Fruit fly (Drosophila melanogaster) whole organism, embryonic: Measurements from ENCODE around the gene hfp.

Experiments
- B-H1 ChIP-seq: fragments of 200-800 bp; sonication (Bioruptor generic); IDR thresholded peaks from 3 replicates; pipeline ENCODE4 v1.3.6; 2022; ENCODE audit warnings: missing biosample characterization, missing genetic modification characterization
- CG10147 ChIP-seq: fragments of 200-800 bp; sonication (Bioruptor generic); optimal IDR thresholded peaks from 2 replicates; lab custom pipeline; 2019; ENCODE audit warnings: missing biosample characterization, mild to moderate bottlenecking, missing genetic modification characterization, moderate library complexity
- CG10366 ChIP-seq: fragments of 200-800 bp; sonication (Bioruptor generic); IDR thresholded peaks from 2 replicates; pipeline ENCODE4 v1.3.6; 2022; ENCODE audit warnings: missing biosample characterization, missing genetic modification characterization
- CG11504 ChIP-seq: fragments of 200-800 bp; sonication (Bioruptor generic); optimal IDR thresholded peaks from 3 replicates; lab custom pipeline; 2019; ENCODE audit warnings: missing biosample characterization, mild to moderate bottlenecking, missing genetic modification characterization, moderate library complexity
- CG11695 ChIP-seq: fragments of 200-800 bp; sonication (Bioruptor generic); IDR thresholded peaks from 3 replicates; pipeline ENCODE4 v1.3.6; 2022; ENCODE audit warnings: missing biosample characterization, missing genetic modification characterization
- CG11723 ChIP-seq: fragments of 200-800 bp; sonication (Bioruptor generic); optimal IDR thresholded peaks from 2 replicates; lab custom pipeline; 2017; ENCODE audit warnings: missing biosample characterization, mild to moderate bottlenecking, missing genetic modification characterization
- CG14710 ChIP-seq: fragments of 200-800 bp; sonication (Bioruptor generic); optimal IDR thresholded peaks from 3 replicates; lab custom pipeline; 2019; ENCODE audit warnings: missing biosample characterization, mild to moderate bottlenecking, missing genetic modification characterization, moderate library complexity
- CG15479 ChIP-seq: fragments of 200-800 bp; sonication (Bioruptor generic); optimal IDR thresholded peaks from 3 replicates; lab custom pipeline; 2019; ENCODE audit warnings: missing biosample characterization, mild to moderate bottlenecking, missing genetic modification characterization, moderate library complexity
- CG31224 ChIP-seq: fragments of 200-800 bp; sonication (Bioruptor generic); IDR thresholded peaks from 2 replicates; pipeline ENCODE4 v1.3.6; 2022; ENCODE audit warnings: missing biosample characterization, missing genetic modification characterization
- CG32767 ChIP-seq: fragments of 200-800 bp; sonication (Bioruptor generic); IDR thresholded peaks from 2 replicates; pipeline ENCODE4 v1.3.6; 2022; ENCODE audit warnings: missing biosample characterization, missing genetic modification characterization
- CG34376 ChIP-seq: fragments of 200-800 bp; sonication (Bioruptor generic); optimal IDR thresholded peaks from 2 replicates; lab custom pipeline; 2018; ENCODE audit warnings: missing biosample characterization, mild to moderate bottlenecking, missing genetic modification characterization
- CG3838 ChIP-seq: fragments of 200-800 bp; sonication (Bioruptor generic); optimal IDR thresholded peaks from 3 replicates; lab custom pipeline; 2016; ENCODE audit warnings: missing biosample characterization, missing genetic modification characterization
- CG4707 ChIP-seq: fragments of 200-800 bp; sonication (Bioruptor generic); optimal IDR thresholded peaks from 2 replicates; lab custom pipeline; 2018; ENCODE audit warnings: missing biosample characterization, mild to moderate bottlenecking, missing genetic modification characterization, moderate library complexity
- CG4854 ChIP-seq: fragments of 200-800 bp; sonication (Bioruptor generic); optimal IDR thresholded peaks from 2 replicates; lab custom pipeline; 2016; ENCODE audit warnings: missing biosample characterization, missing genetic modification characterization, inconsistent platforms
- CG8359 ChIP-seq: fragments of 200-800 bp; sonication (Bioruptor generic); optimal IDR thresholded peaks from 2 replicates; lab custom pipeline; 2017; ENCODE audit warnings: missing biosample characterization, mild to moderate bottlenecking, missing genetic modification characterization, borderline replicate concordance
- CG8478 ChIP-seq: fragments of >200 bp; optimal IDR thresholded peaks from 2 replicates; lab custom pipeline; 2018
- CG8944 ChIP-seq: fragments of 200-800 bp; sonication (Bioruptor generic); optimal IDR thresholded peaks from 3 replicates; lab custom pipeline; 2016; ENCODE audit warnings: missing biosample characterization, missing genetic modification characterization
- Camta ChIP-seq: fragments of 200-800 bp; sonication (Bioruptor generic); optimal IDR thresholded peaks from 2 replicates; lab custom pipeline; 2016; ENCODE audit warnings: missing biosample characterization, missing genetic modification characterization
- Dp ChIP-seq: fragments of 200-800 bp; sonication (Bioruptor generic); optimal IDR thresholded peaks from 2 replicates; lab custom pipeline; 2018; ENCODE audit warnings: missing biosample characterization, mild to moderate bottlenecking, missing genetic modification characterization, moderate library complexity
- Gsc ChIP-seq: fragments of 200-800 bp; sonication (Bioruptor generic); IDR thresholded peaks from 2 replicates; pipeline ENCODE4 v1.3.6; 2022; ENCODE audit warnings: missing biosample characterization, missing genetic modification characterization
- HLH3B ChIP-seq: fragments of 200-800 bp; sonication (Bioruptor generic); IDR thresholded peaks from 2 replicates; pipeline ENCODE4 v1.3.6; 2022; ENCODE audit warnings: missing biosample characterization, missing genetic modification characterization
- Hr39 ChIP-seq: fragments of >200 bp; optimal IDR thresholded peaks from 2 replicates; lab custom pipeline; 2017
- Mad ChIP-seq: fragments of 200-800 bp; sonication (Bioruptor generic); optimal IDR thresholded peaks from 2 replicates; lab custom pipeline; 2016; ENCODE audit warnings: missing biosample characterization, missing genetic modification characterization
- Poxn ChIP-seq: fragments of 200-800 bp; sonication (Bioruptor generic); IDR thresholded peaks from 2 replicates; pipeline ENCODE4 v1.3.6; 2022; ENCODE audit warnings: missing biosample characterization, missing genetic modification characterization
- Sox100B ChIP-seq: fragments of 200-800 bp; sonication (Bioruptor generic); optimal IDR thresholded peaks from 3 replicates; lab custom pipeline; 2018; ENCODE audit warnings: missing biosample characterization, mild to moderate bottlenecking, missing genetic modification characterization
- Sox102F ChIP-seq: fragments of 200-800 bp; sonication (Bioruptor generic); optimal IDR thresholded peaks from 2 replicates; lab custom pipeline; 2018; ENCODE audit warnings: missing biosample characterization, mild to moderate bottlenecking, missing genetic modification characterization, moderate library complexity
- Spps ChIP-seq: fragments of 200-800 bp; sonication (Bioruptor generic); optimal IDR thresholded peaks from 2 replicates; lab custom pipeline; 2018; ENCODE audit warnings: missing biosample characterization, mild to moderate bottlenecking, missing genetic modification characterization
- Stat92E ChIP-seq, 3 experiments: fragments of >200 bp in 2 of 3; fragments of 200-800 bp in 1 of 3; sonication (Bioruptor generic) in 1 of 3; optimal IDR thresholded peaks; 2 replicates each; lab custom pipeline; 2017 to 2019; ENCODE audit warnings: missing biosample characterization in 3 of 3, missing genetic modification characterization in 3 of 3, mild to moderate bottlenecking in 1 of 3, moderate library complexity in 1 of 3
- Xrp1 ChIP-seq: fragments of 200-800 bp; sonication (Bioruptor generic); IDR thresholded peaks from 2 replicates; pipeline ENCODE4 v1.3.6; 2022; ENCODE audit warnings: missing biosample characterization, missing genetic modification characterization
- ac ChIP-seq: fragments of 200-800 bp; sonication (Bioruptor generic); optimal IDR thresholded peaks from 3 replicates; lab custom pipeline; 2017; ENCODE audit warnings: missing biosample characterization, mild to moderate bottlenecking, missing genetic modification characterization
- ap ChIP-seq: fragments of 200-800 bp; sonication (Bioruptor generic); IDR thresholded peaks from 2 replicates; pipeline ENCODE4 v1.3.6; 2022; ENCODE audit warnings: missing biosample characterization, missing genetic modification characterization
- emc ChIP-seq: fragments of 200-800 bp; sonication (Bioruptor generic); optimal IDR thresholded peaks from 2 replicates; lab custom pipeline; 2016; ENCODE audit warnings: missing biosample characterization, missing genetic modification characterization
- esg ChIP-seq: fragments of 200-800 bp; sonication (Bioruptor generic); conservative IDR thresholded peaks from 2 replicates; pipeline ENCODE4 v1.3.6; 2022; ENCODE audit warnings: missing biosample characterization, missing genetic modification characterization
- fd64A ChIP-seq: fragments of 200-800 bp; sonication (Bioruptor generic); optimal IDR thresholded peaks from 3 replicates; lab custom pipeline; 2018; ENCODE audit warnings: missing biosample characterization, mild to moderate bottlenecking, missing genetic modification characterization
- h ChIP-seq: fragments of >200 bp; optimal IDR thresholded peaks from 2 replicates; lab custom pipeline; 2017
- hb ChIP-seq: fragments of 200-800 bp; sonication (Bioruptor generic); IDR thresholded peaks from 3 replicates; pipeline ENCODE4 v1.3.6; 2022; ENCODE audit warnings: missing biosample characterization, missing genetic modification characterization; ENCODE audit not compliant: partially characterized antibody
- jing ChIP-seq: fragments of 200-800 bp; sonication (Bioruptor generic); optimal IDR thresholded peaks from 2 replicates; lab custom pipeline; 2018; ENCODE audit warnings: missing biosample characterization, mild to moderate bottlenecking, missing genetic modification characterization
- kay ChIP-seq: fragments of 200-800 bp; sonication (Bioruptor generic); optimal IDR thresholded peaks from 2 replicates; lab custom pipeline; 2016; ENCODE audit warnings: missing biosample characterization, missing genetic modification characterization
- lmd ChIP-seq: fragments of 200-800 bp; sonication (Bioruptor generic); IDR thresholded peaks from 2 replicates; pipeline ENCODE4 v1.3.6; 2022; ENCODE audit warnings: missing biosample characterization, missing genetic modification characterization
- luna ChIP-seq: fragments of 200-800 bp; sonication (Bioruptor generic); optimal IDR thresholded peaks from 2 replicates; lab custom pipeline; 2016; ENCODE audit warnings: missing biosample characterization, missing genetic modification characterization
- nau ChIP-seq: fragments of 200-800 bp; sonication (Bioruptor generic); optimal IDR thresholded peaks from 3 replicates; lab custom pipeline; 2017; ENCODE audit warnings: missing biosample characterization, mild to moderate bottlenecking, missing genetic modification characterization, missing genetic modification reagents
- nmo ChIP-seq: fragments of 200-800 bp; sonication (Bioruptor generic); optimal IDR thresholded peaks from 2 replicates; lab custom pipeline; 2018; ENCODE audit warnings: missing biosample characterization, mild to moderate bottlenecking, missing genetic modification characterization, moderate library complexity
- otp ChIP-seq: fragments of 200-800 bp; sonication (Bioruptor generic); IDR thresholded peaks from 3 replicates; pipeline ENCODE4, ENCODE4 v1.3.6; 2022; ENCODE audit warnings: missing biosample characterization, missing genetic modification characterization
- pb ChIP-seq: fragments of 200-800 bp; sonication (Bioruptor generic); optimal IDR thresholded peaks from 3 replicates; lab custom pipeline; 2016; ENCODE audit warnings: missing biosample characterization, missing genetic modification characterization
- slou ChIP-seq: fragments of 200-800 bp; sonication (Bioruptor generic); optimal IDR thresholded peaks from 3 replicates; lab custom pipeline; 2016; ENCODE audit warnings: missing biosample characterization, missing genetic modification characterization
- ssp ChIP-seq: fragments of 200-800 bp; sonication (Bioruptor generic); IDR thresholded peaks from 2 replicates; pipeline ENCODE4 v1.3.6; 2022; ENCODE audit warnings: missing biosample characterization, missing genetic modification characterization
- tll ChIP-seq, 2 experiments: fragments of 200-800 bp in 1 of 2; fragments of >200 bp in 1 of 2; sonication (Bioruptor generic) in 1 of 2; optimal IDR thresholded peaks; 2 replicates each; lab custom pipeline; 2017 to 2019; ENCODE audit warnings: missing biosample characterization in 2 of 2, missing genetic modification characterization in 2 of 2, mild to moderate bottlenecking in 1 of 2, moderate library complexity in 1 of 2
- trem ChIP-seq: fragments of 200-800 bp; optimal IDR thresholded peaks from 3 replicates; lab custom pipeline; 2019; ENCODE audit warnings: missing biosample characterization, mild to moderate bottlenecking, missing genetic modification characterization, moderate library complexity
- usp ChIP-seq: fragments of >200 bp; optimal IDR thresholded peaks from 2 replicates; lab custom pipeline; 2017; ENCODE audit warnings: missing biosample characterization, missing genetic modification characterization
- vfl ChIP-seq: fragments of 200-800 bp; sonication (Bioruptor generic); optimal IDR thresholded peaks from 2 replicates; lab custom pipeline; 2016; ENCODE audit warnings: missing biosample characterization, missing genetic modification characterization
- wor ChIP-seq: fragments of 200-800 bp; sonication (Bioruptor generic); IDR thresholded peaks from 2 replicates; pipeline ENCODE4 v1.3.6; 2022; ENCODE audit warnings: missing biosample characterization, missing genetic modification characterization

hfp gene

dm6 chr3L:1478998-1479680, 23.3 kb downstream of the hfp start (continued):
- TF ChIP-seq wor (GFP tag; lab: Robert Waterston, UW) = peak; percentile 30; the same call in 1 of the 2 replicates
- no peak for TF ChIP-seq h (lab: Kevin White, UChicago)
- TF ChIP-seq Stat92E (GFP tag; optimal IDR thresholded peaks at IDR 0.05; lab: Kevin White, UChicago) = no peak
- no peak for TF ChIP-seq CG31224 (GFP tag; lab: Robert Waterston, UW)
- TF ChIP-seq emc = no peak
- peak; percentile 62 for TF ChIP-seq lmd (GFP tag; lab: Robert Waterston, UW)
- peak; percentile 95 for TF ChIP-seq CG15479
- peak; percentile 78 for TF ChIP-seq nmo (GFP tag; lab: Kevin White, UChicago)
- peak; percentile 58; the same call in 1 of the 2 replicates for TF ChIP-seq CG10366 (GFP tag; lab: Robert Waterston, UW)
- 0 out of 2 replicates have a peak, but pooled peaks have one; percentile 45 for TF ChIP-seq CG32767
- peak; percentile 40 for TF ChIP-seq jing (GFP tag; lab: Kevin White, UChicago)
- TF ChIP-seq CG3838 = no peak
- peak; percentile 58 for TF ChIP-seq Gsc (GFP tag; lab: Robert Waterston, UW)
- TF ChIP-seq usp (GFP tag; lab: Kevin White, UChicago) = no peak
- TF ChIP-seq vfl (GFP tag; lab: Kevin White, UChicago) = no peak
- no peak for TF ChIP-seq Hr39 (lab: Kevin White, UChicago)
- peak; percentile 87 for TF ChIP-seq otp (GFP tag; lab: Robert Waterston, UW)
- peak in 1 of 2 experiments; percentile 88 for TF ChIP-seq tll (GFP tag; optimal IDR thresholded peaks at IDR 0.05; lab: Kevin White, UChicago)
- no peak for TF ChIP-seq CG11723
- TF ChIP-seq Mad (GFP tag; lab: Kevin White, UChicago) = peak; percentile 48
- peak; percentile 37 for TF ChIP-seq CG8359 (GFP tag; lab: Kevin White, UChicago)
- TF ChIP-seq Poxn (GFP tag; lab: Robert Waterston, UW) = no peak
- peak; percentile 64 for TF ChIP-seq CG14710
- TF ChIP-seq B-H1 (GFP tag; lab: Robert Waterston, UW) = no peak
- no peak for TF ChIP-seq slou (GFP tag; lab: Kevin White, UChicago)
- no peak for TF ChIP-seq CG4854 (GFP tag; lab: Kevin White, UChicago)
- TF ChIP-seq CG11695 (GFP tag; lab: Robert Waterston, UW) = peak; percentile 83
- TF ChIP-seq fd64A (GFP tag; lab: Kevin White, UChicago) = no peak
- TF ChIP-seq CG11504 (tag; lab: Kevin White, UChicago) = peak; percentile 51
- TF ChIP-seq esg (GFP tag; lab: Robert Waterston, UW) = peak; percentile 39; the same call in 1 of the 2 replicates
- TF ChIP-seq CG8944 (GFP tag; lab: Kevin White, UChicago) = peak; percentile 49
- peak; percentile 27 for TF ChIP-seq Sox102F (GFP tag; lab: Kevin White, UChicago)
- TF ChIP-seq HLH3B (GFP tag; lab: Robert Waterston, UW) = peak; percentile 46
- TF ChIP-seq CG10147 = no peak
- TF ChIP-seq pb = peak; percentile 56
- peak; percentile 58 for TF ChIP-seq trem (tag; lab: Kevin White, UChicago)
- peak; percentile 94 for TF ChIP-seq Xrp1 (GFP tag; lab: Robert Waterston, UW)
- peak; percentile 34 for TF ChIP-seq Spps (tag; lab: Kevin White, UChicago)
- TF ChIP-seq kay (GFP tag; lab: Kevin White, UChicago) = peak; percentile 15
- no peak for TF ChIP-seq CG8478 (lab: Kevin White, UChicago)
- TF ChIP-seq Dp (GFP tag; lab: Kevin White, UChicago) = no peak
- TF ChIP-seq nau (GFP tag; lab: Kevin White, UChicago) = no peak
- no peak for TF ChIP-seq CG34376 (GFP tag; lab: Kevin White, UChicago)
- no peak for TF ChIP-seq Sox100B (GFP tag; lab: Kevin White, UChicago)
- no peak for TF ChIP-seq CG4707 (GFP tag; lab: Kevin White, UChicago)
- no peak for TF ChIP-seq hb (GFP tag; lab: Robert Waterston, UW)
- peak; percentile 13 for TF ChIP-seq Camta (GFP tag; lab: Kevin White, UChicago)
- peak; percentile 60 for TF ChIP-seq ssp (GFP tag; lab: Robert Waterston, UW)
- no peak for TF ChIP-seq luna (GFP tag; lab: Kevin White, UChicago)
- TF ChIP-seq ap (GFP tag; lab: Robert Waterston, UW) = peak; percentile 76; the same call in 1 of the 2 replicates
- TF ChIP-seq ac (GFP tag; lab: Kevin White, UChicago) = peak; percentile 98
